Worm (Caenorhabditis elegans): ENCODE measurements around the gene C45G9.10.

Gene C45G9.10

DNA sequence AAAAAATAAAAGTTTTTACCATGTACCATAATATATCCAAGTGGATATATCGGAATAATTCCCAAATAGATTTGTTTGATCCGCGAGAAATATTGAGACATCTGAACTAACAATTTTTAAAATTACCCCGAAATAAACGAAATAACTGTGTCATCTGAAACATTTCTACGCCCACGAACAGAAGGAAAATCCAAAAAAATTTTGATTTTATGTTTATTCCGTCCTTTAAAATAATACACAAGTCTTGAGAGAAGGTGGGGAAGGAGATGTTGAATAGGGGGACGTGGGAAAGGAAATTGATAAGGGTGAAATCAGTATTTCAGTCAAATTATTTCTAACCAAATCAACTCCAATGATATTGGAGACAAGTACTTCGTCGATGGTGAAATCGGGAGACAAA is 53.0 kb downstream of the C45G9.10 start, which contains the start of gene R144.11:
Gene R144.11, minus strand, starts transcription at position 101 of the 400 bp plus-strand sequence.
- TF ChIP-seq hlh-8 (tag; optimal IDR thresholded peaks at IDR 0.05): no peak
- no peak for TF ChIP-seq pag-3 (tag; optimal IDR thresholded peaks at IDR 0.05; ENCODE audit: borderline replicate concordance)
- no peak for TF ChIP-seq hlh-30 (tag; optimal IDR thresholded peaks at IDR 0.05; ENCODE audit: insufficient read depth)
- no peak for TF ChIP-seq ceh-31 (tag; optimal IDR thresholded peaks at IDR 0.05)
- TF ChIP-seq npax-4 (tag; optimal IDR thresholded peaks at IDR 0.05): no peak
- TF ChIP-seq ceh-45 (GFP tag; IDR thresholded peaks at IDR 0.05): no peak
- no peak for TF ChIP-seq T23F11.4 (GFP tag; optimal IDR thresholded peaks at IDR 0.05)
- no peak for TF ChIP-seq F13H6.1 (tag; optimal IDR thresholded peaks at IDR 0.05)
- no peak for TF ChIP-seq gmeb-2 (tag; optimal IDR thresholded peaks at IDR 0.05)
- no peak for TF ChIP-seq ttx-3 (tag; optimal IDR thresholded peaks at IDR 0.05)
- TF ChIP-seq nhr-11 (tag; optimal IDR thresholded peaks at IDR 0.05): no peak
- no peak for TF ChIP-seq lin-11 (tag; optimal IDR thresholded peaks at IDR 0.05)
- no peak for TF ChIP-seq K02D7.2 (tag; optimal IDR thresholded peaks at IDR 0.05)
- no peak for TF ChIP-seq fkh-10 (GFP tag; optimal IDR thresholded peaks at IDR 0.05)
- TF ChIP-seq syd-9 (tag; optimal IDR thresholded peaks at IDR 0.05): no peak

ce11 chrIII:5006881-5007280 is 54.8 kb downstream of the C45G9.10 start, which contains the start of gene R144.12:
TSS of gene R144.12 (minus strand) at chrIII:5006981.
- no peak for TF ChIP-seq fkh-6 (tag; optimal IDR thresholded peaks at IDR 0.05)
- no peak for TF ChIP-seq ceh-34 (tag; optimal IDR thresholded peaks at IDR 0.05)
- no peak for TF ChIP-seq unc-42 (tag; optimal IDR thresholded peaks at IDR 0.05)
- TF ChIP-seq ama-1 (optimal IDR thresholded peaks at IDR 0.05): no peak
- TF ChIP-seq unc-86 (tag; optimal IDR thresholded peaks at IDR 0.05): no peak
- TF ChIP-seq pat-9 (tag; optimal IDR thresholded peaks at IDR 0.05): no peak
- no peak for TF ChIP-seq lim-6 (tag; optimal IDR thresholded peaks at IDR 0.05)
- TF ChIP-seq dve-1 (tag; optimal IDR thresholded peaks at IDR 0.05): no peak
- TF ChIP-seq madf-2 (tag; optimal IDR thresholded peaks at IDR 0.05): no peak
- TF ChIP-seq sdc-2 (tag; optimal IDR thresholded peaks at IDR 0.05): no peak
- TF ChIP-seq ceh-2 (tag; optimal IDR thresholded peaks at IDR 0.05): no peak
- no peak for TF ChIP-seq Y22D7AL.16 (tag; optimal IDR thresholded peaks at IDR 0.05)
- no peak for TF ChIP-seq ceh-48 (tag; optimal IDR thresholded peaks at IDR 0.05)
- TF ChIP-seq ceh-19 (GFP tag; optimal IDR thresholded peaks at IDR 0.05): no peak
- no peak for TF ChIP-seq dmd-4 (tag; optimal IDR thresholded peaks at IDR 0.05; ENCODE audit: borderline replicate concordance)

Measured in whole organism, late embryonic.